Worm (Caenorhabditis elegans): ENCODE results near the gene dnj-1.
A peak's percentile ranks its signal among the peaks of the same experiment; 100 is the strongest.

Gene dnj-1

DNA sequence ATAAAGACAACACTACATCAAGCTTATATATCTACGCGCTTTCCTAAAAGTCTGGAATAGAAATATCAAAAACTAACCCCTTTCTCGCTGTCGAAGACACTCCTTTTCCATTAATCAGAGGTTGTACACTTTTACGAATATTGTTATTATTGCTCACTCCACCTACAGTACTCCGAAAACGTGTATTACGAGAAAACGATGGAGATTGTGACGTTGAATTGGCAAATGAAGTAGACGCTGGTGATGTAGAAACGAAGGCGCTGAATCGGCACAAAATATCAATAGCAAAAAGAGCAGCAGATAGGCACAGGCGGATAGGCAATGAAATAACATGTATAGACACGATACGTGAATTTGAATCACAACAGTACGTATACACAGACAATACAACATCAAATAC, 45.5 kb downstream of the dnj-1 start:
- TF ChIP-seq alr-1 (tag; optimal IDR thresholded peaks at IDR 0.05; ENCODE audit: borderline replicate concordance) (peak; percentile 94), ceh-82 (tag; optimal IDR thresholded peaks at IDR 0.05) (no peak), dpl-1 (GFP tag; optimal IDR thresholded peaks at IDR 0.05) (no peak)

DNA sequence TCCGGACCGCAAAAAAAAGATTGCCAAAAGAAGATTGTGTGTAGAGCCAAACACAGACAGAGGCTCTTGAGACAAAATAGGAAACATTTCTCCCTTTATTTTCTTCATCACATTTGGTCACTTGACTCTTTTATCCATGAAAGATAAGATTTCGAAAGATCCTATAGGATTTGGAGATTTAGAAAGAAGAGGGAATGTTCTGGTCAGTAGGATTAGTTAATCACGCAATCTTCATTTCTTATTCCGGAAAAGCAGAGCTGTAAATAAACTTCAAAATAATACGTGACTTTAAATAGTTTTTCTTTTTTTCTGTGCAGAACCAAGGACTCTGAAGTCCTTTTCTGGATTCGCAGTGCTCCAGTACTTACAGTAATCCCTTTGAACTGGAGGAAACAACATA, 48.4 kb downstream of the dnj-1 start:
- TF ChIP-seq nhr-47 (tag; optimal IDR thresholded peaks at IDR 0.05) (peak; percentile 11), mef-2 (tag; optimal IDR thresholded peaks at IDR 0.05) (peak; percentile 6), ztf-11 (tag; optimal IDR thresholded peaks at IDR 0.05) (no peak), dsc-1 (tag; optimal IDR thresholded peaks at IDR 0.05) (peak; percentile 63), fkh-8 (tag; optimal IDR thresholded peaks at IDR 0.05) (peak; percentile 57)

DNA sequence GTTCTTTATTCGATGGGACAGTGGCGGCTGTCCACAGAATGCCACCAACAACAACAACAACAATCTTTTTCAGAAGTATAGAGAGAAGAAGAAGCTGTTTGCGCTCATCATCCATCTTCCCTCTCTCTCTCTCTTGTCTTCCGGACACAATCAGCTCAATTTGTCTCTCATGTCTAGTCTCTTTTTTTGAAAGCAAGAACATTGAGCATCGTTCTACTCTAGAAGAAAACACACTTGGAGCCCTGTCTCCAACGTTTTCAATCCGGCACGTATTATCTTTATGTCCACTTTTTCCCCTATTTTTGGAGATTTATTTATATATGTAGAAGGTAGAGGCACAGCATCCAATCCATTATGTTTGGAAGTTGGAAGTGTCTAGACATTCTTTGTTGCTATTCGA, 50.0 kb downstream of the dnj-1 start:
- TF ChIP-seq mef-2 (tag; optimal IDR thresholded peaks at IDR 0.05) (no peak), egl-27 (tag; optimal IDR thresholded peaks at IDR 0.05) (no peak), lin-14 (GFP tag; optimal IDR thresholded peaks at IDR 0.05) (peak; percentile 34)

DNA sequence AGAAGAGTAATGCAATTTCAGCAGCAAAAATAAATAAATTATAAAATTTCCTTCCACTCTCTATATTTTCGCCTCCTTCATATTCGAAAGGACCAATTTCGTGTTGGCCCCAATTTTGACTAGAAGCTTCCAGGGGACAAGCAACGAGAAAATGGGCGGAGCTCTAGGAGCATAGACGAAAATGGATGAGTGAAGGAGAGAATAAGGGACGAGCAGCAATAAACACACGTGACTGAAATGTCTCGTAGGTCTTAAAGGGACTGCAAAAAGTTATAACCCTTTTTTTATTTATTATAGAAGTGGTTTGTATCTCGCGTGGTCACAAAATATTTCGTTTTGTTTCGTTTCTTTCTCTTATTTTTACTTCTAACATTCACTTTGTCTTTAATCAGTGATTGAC, 50.9 kb downstream of the dnj-1 start:
- no peak for TF ChIP-seq fkh-4 (tag; optimal IDR thresholded peaks at IDR 0.05; ENCODE audit: borderline replicate concordance)
- peak; percentile 62 for TF ChIP-seq lin-14 (GFP tag; optimal IDR thresholded peaks at IDR 0.05)
- TF ChIP-seq lin-35 (GFP tag; optimal IDR thresholded peaks at IDR 0.05), result no peak
- TF ChIP-seq ceh-63 (GFP tag; optimal IDR thresholded peaks at IDR 0.05), result no peak
- TF ChIP-seq mef-2 (tag; optimal IDR thresholded peaks at IDR 0.05), result peak; percentile 7
- peak in 1 of 3 experiments; percentile 1 for TF ChIP-seq ceh-82 (tag; optimal IDR thresholded peaks at IDR 0.05)
- TF ChIP-seq unc-86 (tag; optimal IDR thresholded peaks at IDR 0.05), result peak; percentile 7
- peak; percentile 55 for TF ChIP-seq dsc-1 (tag; optimal IDR thresholded peaks at IDR 0.05)
- peak; percentile 37 for TF ChIP-seq nhr-71 (tag; optimal IDR thresholded peaks at IDR 0.05)
- peak; percentile 53 for TF ChIP-seq nhr-47 (tag; optimal IDR thresholded peaks at IDR 0.05)
- TF ChIP-seq lin-39 (tag; optimal IDR thresholded peaks at IDR 0.05), result no peak
- peak; percentile 0 to 28 for TF ChIP-seq lsy-2 (tag; optimal IDR thresholded peaks at IDR 0.05)
- no peak for TF ChIP-seq lir-3 (tag; optimal IDR thresholded peaks at IDR 0.05; ENCODE audit: poor library complexity)

DNA sequence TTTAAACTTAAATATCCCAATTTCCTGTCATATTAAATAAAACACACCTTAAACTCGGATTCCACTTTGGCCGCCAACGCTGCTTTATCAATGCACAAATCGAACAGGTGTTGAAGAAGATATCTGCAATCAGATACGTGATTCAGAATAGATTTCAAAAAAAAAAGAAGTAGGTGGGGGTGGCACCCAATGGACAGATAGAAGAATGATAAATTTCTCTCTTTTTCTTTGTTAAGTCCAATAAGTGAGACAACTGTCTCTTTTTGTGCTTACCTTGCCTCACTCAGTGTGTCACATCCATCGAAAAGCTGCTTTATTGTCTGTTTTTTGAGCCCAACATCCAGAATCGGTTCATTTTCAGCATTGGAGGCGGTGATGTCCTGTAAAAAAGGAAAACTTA, 52.0 kb downstream of the dnj-1 start:
- TF ChIP-seq lin-39 (tag; optimal IDR thresholded peaks at IDR 0.05) (peak; percentile 66), lsy-2 (tag; optimal IDR thresholded peaks at IDR 0.05) (peak; percentile 31 to 45), rnt-1 (tag; optimal IDR thresholded peaks at IDR 0.05) (peak; percentile 75), egl-13 (tag; optimal IDR thresholded peaks at IDR 0.05) (no peak), vab-15 (tag; optimal IDR thresholded peaks at IDR 0.05) (no peak), pag-3 (tag; optimal IDR thresholded peaks at IDR 0.05; ENCODE audit: borderline replicate concordance, insufficient read depth) (peak; percentile 64), tlp-1 (tag; optimal IDR thresholded peaks at IDR 0.05) (no peak), lin-14 (GFP tag; optimal IDR thresholded peaks at IDR 0.05) (peak; percentile 93), lin-15B (tag; optimal IDR thresholded peaks at IDR 0.05) (no peak), nhr-20 (tag; optimal IDR thresholded peaks at IDR 0.05) (peak; percentile 41), mep-1 (tag; optimal IDR thresholded peaks at IDR 0.05) (no peak), nhr-237 (tag; optimal IDR thresholded peaks at IDR 0.05) (no peak), snu-23 (GFP tag; optimal IDR thresholded peaks at IDR 0.05) (peak; percentile 47), snpc-4 (tag; optimal IDR thresholded peaks at IDR 0.05) (no peak), swsn-7 (tag; optimal IDR thresholded peaks at IDR 0.05) (peak; percentile 24), nhr-19 (GFP tag; conservative IDR thresholded peaks at IDR 0.05) (peak; percentile 55), nhr-85 (tag) (no peak), unc-98 (GFP tag; IDR thresholded peaks at IDR 0.05) (peak; percentile 38; the same call in 1 of the 2 replicates), irx-1 (tag; optimal IDR thresholded peaks at IDR 0.05) (no peak), nhr-71 (tag; optimal IDR thresholded peaks at IDR 0.05) (peak; percentile 85), C04F5.9 (tag; optimal IDR thresholded peaks at IDR 0.05) (no peak), dpl-1 (GFP tag; optimal IDR thresholded peaks at IDR 0.05) (no peak), C16A3.4 (tag; optimal IDR thresholded peaks at IDR 0.05) (no peak), zip-4 (GFP tag; optimal IDR thresholded peaks at IDR 0.05) (no peak)
